Fruit fly (Drosophila melanogaster) S2 (cell line): ENCODE data around the gene CG43134.

ENCODE experiments used
- CG8478 ChIP-seq: fragments of >200 bp; optimal IDR thresholded peaks from 2 replicates; lab custom pipeline; 2018
- CTCF ChIP-seq, 2 experiments: fragments of >200 bp; optimal IDR thresholded peaks; 2 replicates each; lab custom pipeline; 2018

- TF ChIP-seq CTCF (optimal IDR thresholded peaks at IDR 0.05; lab: Kevin White, UChicago): no peak
- TF ChIP-seq CG8478 (lab: Kevin White, UChicago): no peak
These were observed 29.8 kb downstream of the CG43134 start, which contains the start of gene CG15577 for dm6 chrX:4276900-4277299.
